Worm (Caenorhabditis elegans): ENCODE results near the gene lido-16.

The lido-16 gene

ce11 chrII:6484876-6485526 is at the start of gene lido-16, which contains the start of gene plpp-1.2:
Gene lido-16, minus strand, starts transcription at chrII:6484976.
Gene plpp-1.2, plus strand, starts transcription at chrII:6485476.
- TF ChIP-seq tbx-37 (GFP tag; conservative IDR thresholded peaks at IDR 0.05) (no peak), hnd-1 (tag; optimal IDR thresholded peaks at IDR 0.05) (no peak), ets-7 (tag; optimal IDR thresholded peaks at IDR 0.05) (no peak), tbx-11 (GFP tag; IDR thresholded peaks at IDR 0.05) (no peak), F13C5.2 (tag; optimal IDR thresholded peaks at IDR 0.05) (no peak)

ce11 chrII:6531940-6532339 is 47.2 kb upstream of the lido-16 start, which contains the start of gene abcx-1:
Gene abcx-1, plus strand, starts transcription at chrII:6532163.
- TF ChIP-seq hmbx-1 (tag; optimal IDR thresholded peaks at IDR 0.05) = no peak
- TF ChIP-seq sea-1 (GFP tag; conservative IDR thresholded peaks at IDR 0.05) = no peak
- no peak for TF ChIP-seq B0310.2 (tag; optimal IDR thresholded peaks at IDR 0.05)
- TF ChIP-seq tbx-37 (GFP tag; conservative IDR thresholded peaks at IDR 0.05) = no peak
- no peak for TF ChIP-seq ets-7 (tag; optimal IDR thresholded peaks at IDR 0.05)
- TF ChIP-seq tra-4 (tag; optimal IDR thresholded peaks at IDR 0.05) = no peak
- no peak for TF ChIP-seq F13C5.2 (tag; optimal IDR thresholded peaks at IDR 0.05)
- TF ChIP-seq pes-1 (GFP tag; IDR thresholded peaks at IDR 0.05) = no peak
- TF ChIP-seq flt-1 (GFP tag; IDR thresholded peaks at IDR 0.05) = no peak
- TF ChIP-seq ceh-13 (GFP tag; optimal IDR thresholded peaks at IDR 0.05) = no peak
- TF ChIP-seq hnd-1 (tag; optimal IDR thresholded peaks at IDR 0.05) = no peak
- no peak for TF ChIP-seq ceh-36 (tag; optimal IDR thresholded peaks at IDR 0.05)
- no peak for TF ChIP-seq aly-1 (tag; optimal IDR thresholded peaks at IDR 0.05)
- TF ChIP-seq scrt-1 (GFP tag; IDR thresholded peaks at IDR 0.05) = no peak
- no peak for TF ChIP-seq ama-1 (optimal IDR thresholded peaks at IDR 0.05)
- TF ChIP-seq tbx-11 (GFP tag; IDR thresholded peaks at IDR 0.05) = no peak
- no peak for TF ChIP-seq hmg-4 (GFP tag; optimal IDR thresholded peaks at IDR 0.05)

- TF ChIP-seq scrt-1 (GFP tag; IDR thresholded peaks at IDR 0.05) (no peak), sea-1 (GFP tag; conservative IDR thresholded peaks at IDR 0.05) (no peak), pes-1 (GFP tag; IDR thresholded peaks at IDR 0.05) (no peak), tra-4 (tag; optimal IDR thresholded peaks at IDR 0.05) (no peak), ama-1 (optimal IDR thresholded peaks at IDR 0.05) (no peak), hmbx-1 (tag; optimal IDR thresholded peaks at IDR 0.05) (no peak), B0310.2 (tag; optimal IDR thresholded peaks at IDR 0.05) (no peak)
Measured at ce11 chrII:6531527-6531926, 46.8 kb upstream of the lido-16 start, which contains the start of gene abch-1. Gene abch-1, minus strand, starts transcription at chrII:6531627.

ce11 chrII:6528629-6529028 is 43.9 kb upstream of the lido-16 start, which contains the start of gene C56E6.4:
Gene C56E6.4, minus strand, starts transcription at chrII:6528729.
- TF ChIP-seq ets-7 (tag; optimal IDR thresholded peaks at IDR 0.05) = no peak
- TF ChIP-seq scrt-1 (GFP tag; IDR thresholded peaks at IDR 0.05) = no peak
- no peak for TF ChIP-seq hmg-4 (GFP tag; optimal IDR thresholded peaks at IDR 0.05)
- no peak for TF ChIP-seq tbx-11 (GFP tag; IDR thresholded peaks at IDR 0.05)
- no peak for TF ChIP-seq ceh-13 (GFP tag; optimal IDR thresholded peaks at IDR 0.05)
- no peak for TF ChIP-seq ceh-36 (tag; optimal IDR thresholded peaks at IDR 0.05)
- no peak for TF ChIP-seq tra-4 (tag; optimal IDR thresholded peaks at IDR 0.05)
- TF ChIP-seq pes-1 (GFP tag; IDR thresholded peaks at IDR 0.05) = no peak
- TF ChIP-seq B0310.2 (tag; optimal IDR thresholded peaks at IDR 0.05) = no peak

- no peak for TF ChIP-seq hmbx-1 (tag; optimal IDR thresholded peaks at IDR 0.05)
- TF ChIP-seq flt-1 (GFP tag; IDR thresholded peaks at IDR 0.05) = no peak
- TF ChIP-seq scrt-1 (GFP tag; IDR thresholded peaks at IDR 0.05) = no peak
- TF ChIP-seq sea-1 (GFP tag; conservative IDR thresholded peaks at IDR 0.05) = no peak
- no peak for TF ChIP-seq tra-4 (tag; optimal IDR thresholded peaks at IDR 0.05)
- TF ChIP-seq ets-7 (tag; optimal IDR thresholded peaks at IDR 0.05) = no peak
Measured at ce11 chrII:6526136-6526684, 41.4 kb upstream of the lido-16 start.

ce11 chrII:6524501-6524977 is 39.8 kb upstream of the lido-16 start, which contains the start of gene C56E6.2:
Gene C56E6.2, plus strand, starts transcription at chrII:6524927.
- TF ChIP-seq tra-4 (tag; optimal IDR thresholded peaks at IDR 0.05) (no peak), sea-1 (GFP tag; conservative IDR thresholded peaks at IDR 0.05) (no peak), tbx-37 (GFP tag; conservative IDR thresholded peaks at IDR 0.05) (no peak), aly-1 (tag; optimal IDR thresholded peaks at IDR 0.05) (no peak), pes-1 (GFP tag; IDR thresholded peaks at IDR 0.05) (no peak), flt-1 (GFP tag; IDR thresholded peaks at IDR 0.05) (no peak), tbx-11 (GFP tag; IDR thresholded peaks at IDR 0.05) (no peak), ets-7 (tag; optimal IDR thresholded peaks at IDR 0.05) (no peak), ceh-13 (GFP tag; optimal IDR thresholded peaks at IDR 0.05) (no peak), B0310.2 (tag; optimal IDR thresholded peaks at IDR 0.05) (no peak), F13C5.2 (tag; optimal IDR thresholded peaks at IDR 0.05) (no peak), ceh-36 (tag; optimal IDR thresholded peaks at IDR 0.05) (no peak), ama-1 (optimal IDR thresholded peaks at IDR 0.05) (no peak)

ce11 chrII:6523940-6524339 is 39.2 kb upstream of the lido-16 start:
- no peak for TF ChIP-seq tbx-11 (GFP tag; IDR thresholded peaks at IDR 0.05)
- no peak for TF ChIP-seq flt-1 (GFP tag; IDR thresholded peaks at IDR 0.05)
- TF ChIP-seq pes-1 (GFP tag; IDR thresholded peaks at IDR 0.05) = no peak
- no peak for TF ChIP-seq F13C5.2 (tag; optimal IDR thresholded peaks at IDR 0.05)
- TF ChIP-seq hnd-1 (tag; optimal IDR thresholded peaks at IDR 0.05) = no peak
- TF ChIP-seq hmg-4 (GFP tag; optimal IDR thresholded peaks at IDR 0.05) = no peak
- no peak for TF ChIP-seq sea-1 (GFP tag; conservative IDR thresholded peaks at IDR 0.05)
- TF ChIP-seq hmbx-1 (tag; optimal IDR thresholded peaks at IDR 0.05) = no peak
